Worm (Caenorhabditis elegans) whole organism, midembryonic: ENCODE measurements around the gene grl-10.

Experiments used
- T22C8.4 ChIP-seq: fragments of 200-800 bp; sonication (Bioruptor generic); IDR thresholded peaks from 2 replicates; pipeline ENCODE4 v1.3.6; 2022; ENCODE audit warnings: missing genetic modification characterization, missing compliant biosample characterization
- cog-1 ChIP-seq: sonication (generic microtip); optimal IDR thresholded peaks from 2 replicates; lab custom pipeline; 2016; ENCODE audit warnings: missing genetic modification characterization, missing compliant biosample characterization
- flt-1 ChIP-seq: fragments of 200-800 bp; sonication (Bioruptor generic); IDR thresholded peaks from 2 replicates; pipeline ENCODE4 v1.3.6; 2022; ENCODE audit warnings: missing genetic modification characterization, missing compliant biosample characterization
- klf-2 ChIP-seq: fragments of 200-800 bp; sonication (Bioruptor generic); conservative IDR thresholded peaks from 2 replicates; pipeline ENCODE4 v1.3.6; 2022; ENCODE audit warnings: missing genetic modification reagents, missing genetic modification characterization, missing compliant biosample characterization
- med-1 ChIP-seq: sonication (generic microtip); optimal IDR thresholded peaks from 2 replicates; lab custom pipeline; 2017; ENCODE audit warnings: missing genetic modification characterization, mild to moderate bottlenecking, missing compliant biosample characterization, antibody characterized with exemption, missing genetic modification reagents; ENCODE audit not compliant: insufficient read depth
- ref-1 ChIP-seq: fragments of 200-800 bp; sonication (Bioruptor generic); conservative IDR thresholded peaks from 2 replicates; pipeline ENCODE4 v1.3.6; 2022; ENCODE audit warnings: missing genetic modification reagents, missing genetic modification characterization, missing compliant biosample characterization
- tab-1 ChIP-seq: fragments of 200-800 bp; sonication (Bioruptor generic); IDR thresholded peaks from 2 replicates; pipeline ENCODE4 v1.3.6; 2022; ENCODE audit warnings: missing genetic modification characterization, missing compliant biosample characterization
- ztf-23 ChIP-seq: fragments of 200-800 bp; sonication (Bioruptor generic); IDR thresholded peaks from 2 replicates; pipeline ENCODE4 v1.3.6; 2022; ENCODE audit warnings: missing genetic modification reagents, missing genetic modification characterization, missing compliant biosample characterization
- ztf-29 ChIP-seq: fragments of 200-800 bp; sonication (Bioruptor generic); IDR thresholded peaks from 2 replicates; pipeline ENCODE4 v1.3.6; 2022; ENCODE audit warnings: missing genetic modification reagents, missing genetic modification characterization, missing compliant biosample characterization

grl-10 gene

DNA sequence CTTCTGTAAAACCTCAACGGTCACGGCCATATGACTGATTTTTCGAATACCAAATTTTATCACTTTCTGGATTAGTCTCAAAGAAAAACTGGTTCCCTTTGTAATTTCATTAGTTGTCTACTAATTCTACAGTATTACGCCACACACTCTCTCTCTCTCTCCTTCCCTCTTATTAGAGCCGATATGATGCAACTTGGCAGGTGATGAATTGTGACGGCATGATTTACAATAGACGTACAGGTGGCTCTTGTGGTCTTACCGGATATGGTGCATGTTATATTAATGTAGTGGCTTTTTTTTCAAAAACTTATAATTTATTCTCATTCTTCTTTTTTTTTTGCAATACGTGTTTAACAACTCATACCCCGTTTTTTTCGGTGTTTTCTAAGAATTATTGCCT, 32.4 kb upstream of the grl-10 start:
- TF ChIP-seq T22C8.4 (GFP tag; lab: Robert Waterston, UW) (no peak), tab-1 (no peak), flt-1 (GFP tag; lab: Robert Waterston, UW) (no peak), ref-1 (no peak)

DNA sequence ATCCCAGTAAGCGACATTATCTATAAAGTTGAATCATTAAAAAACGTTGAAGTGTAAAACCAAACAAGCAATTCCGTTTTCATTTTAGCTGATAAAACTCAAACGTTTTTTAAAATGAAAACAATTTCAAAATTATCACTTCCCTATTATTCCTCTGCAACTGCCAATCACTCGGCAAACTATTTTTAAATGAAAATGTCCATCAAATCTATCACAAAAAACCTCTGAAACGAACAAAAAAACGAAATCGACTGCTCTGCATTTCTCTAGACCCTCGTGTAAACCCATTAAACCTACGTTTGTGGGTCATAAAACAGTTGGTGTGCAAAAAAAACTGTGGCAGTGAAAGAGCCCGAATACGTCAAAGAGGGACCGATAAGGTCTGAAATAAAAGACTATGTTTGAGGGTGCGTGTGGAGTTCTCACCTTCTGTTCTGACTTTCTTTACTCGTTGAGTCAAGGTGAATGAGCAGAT, 31.8 kb upstream of the grl-10 start, which contains the start of gene fbxl-5:
fbxl-5 (plus strand) TSS at position 425 of the 475 bp plus-strand sequence.
- no peak for TF ChIP-seq klf-2 (GFP tag; lab: Robert Waterston, UW)
- TF ChIP-seq cog-1: no peak
- no peak for TF ChIP-seq med-1 (GFP tag; lab: Kevin White, UChicago)
- TF ChIP-seq tab-1: no peak
- no peak for TF ChIP-seq T22C8.4 (GFP tag; lab: Robert Waterston, UW)
- TF ChIP-seq flt-1 (GFP tag; lab: Robert Waterston, UW): no peak
- no peak for TF ChIP-seq ztf-29 (GFP tag; lab: Robert Waterston, UW)
- TF ChIP-seq ref-1: no peak
- TF ChIP-seq ztf-23 (GFP tag; lab: Robert Waterston, UW): no peak

DNA sequence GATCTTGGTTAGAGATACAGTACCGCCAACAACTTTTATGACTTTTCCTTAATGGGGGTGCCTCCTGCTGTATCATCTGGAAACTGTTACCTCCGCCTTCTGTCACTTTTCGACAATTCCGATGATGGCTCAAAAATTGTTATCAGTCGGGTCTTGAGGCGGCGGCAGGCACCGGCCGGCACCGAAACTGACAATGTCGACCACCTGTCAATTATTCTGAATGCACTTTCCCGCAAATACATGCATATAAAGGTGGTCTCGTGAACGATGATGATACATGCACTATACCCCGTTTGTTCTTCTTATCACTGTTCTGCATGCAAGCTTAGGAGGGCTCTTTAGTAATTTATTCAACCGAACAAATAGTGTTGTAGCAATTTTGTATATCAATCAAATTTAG, 30.3 kb upstream of the grl-10 start:
- TF ChIP-seq cog-1 (no peak), tab-1 (no peak), klf-2 (GFP tag; lab: Robert Waterston, UW) (no peak)

DNA sequence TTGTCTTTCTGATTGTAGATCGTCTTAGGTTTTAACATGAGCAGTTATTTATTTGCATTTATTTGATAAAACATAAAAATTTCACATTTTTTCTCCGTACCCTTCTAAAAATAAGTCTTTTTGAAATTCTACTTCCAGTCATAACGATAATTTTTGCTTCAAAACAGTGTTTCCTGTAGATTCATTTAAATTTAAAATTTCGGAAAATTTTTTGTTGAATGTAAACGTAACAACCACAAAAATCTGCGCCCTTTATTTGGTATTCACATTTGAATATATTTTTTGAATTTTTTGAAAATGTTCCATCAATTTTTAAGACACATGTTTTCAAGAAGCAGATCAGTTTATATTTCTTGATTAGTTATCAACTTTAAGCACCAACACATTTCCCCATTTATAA, 29.0 kb upstream of the grl-10 start:
- no peak for TF ChIP-seq klf-2 (GFP tag; lab: Robert Waterston, UW)
- no peak for TF ChIP-seq ztf-29 (GFP tag; lab: Robert Waterston, UW)
- TF ChIP-seq ztf-23 (GFP tag; lab: Robert Waterston, UW): no peak
- no peak for TF ChIP-seq T22C8.4 (GFP tag; lab: Robert Waterston, UW)
- TF ChIP-seq flt-1 (GFP tag; lab: Robert Waterston, UW): no peak
- TF ChIP-seq cog-1: no peak
- TF ChIP-seq tab-1: no peak
- no peak for TF ChIP-seq ref-1

DNA sequence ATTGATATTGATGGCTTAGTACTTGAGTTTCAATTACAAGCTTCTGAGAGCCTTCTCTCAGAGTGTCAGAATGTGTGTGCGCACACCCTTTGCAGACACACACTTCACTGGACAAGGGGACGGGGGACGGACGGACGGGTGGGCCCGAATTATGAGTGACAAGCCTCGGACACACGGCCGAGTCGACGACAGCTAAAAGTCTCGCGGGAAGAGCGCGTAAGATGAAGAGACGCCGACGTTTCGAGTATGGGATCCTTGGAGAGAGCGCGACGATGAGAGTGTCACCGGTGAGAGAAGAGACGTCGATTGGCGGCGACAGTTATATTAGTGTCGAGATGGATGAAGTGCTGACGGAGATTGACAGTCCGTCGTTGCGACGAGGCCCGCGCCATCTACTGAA, 28.4 kb upstream of the grl-10 start:
- TF ChIP-seq ztf-23 (GFP tag; lab: Robert Waterston, UW): no peak
- no peak for TF ChIP-seq tab-1
- TF ChIP-seq flt-1 (GFP tag; lab: Robert Waterston, UW): 0 out of 2 replicates have a peak, but pooled peaks have one; percentile 14
- TF ChIP-seq ztf-29 (GFP tag; lab: Robert Waterston, UW): peak; percentile 28; the same call in 1 of the 2 replicates
- no peak for TF ChIP-seq T22C8.4 (GFP tag; lab: Robert Waterston, UW)
- peak; percentile 51 for TF ChIP-seq cog-1
- no peak for TF ChIP-seq ref-1
- no peak for TF ChIP-seq med-1 (GFP tag; lab: Kevin White, UChicago)
- TF ChIP-seq klf-2 (GFP tag; lab: Robert Waterston, UW): no peak

DNA sequence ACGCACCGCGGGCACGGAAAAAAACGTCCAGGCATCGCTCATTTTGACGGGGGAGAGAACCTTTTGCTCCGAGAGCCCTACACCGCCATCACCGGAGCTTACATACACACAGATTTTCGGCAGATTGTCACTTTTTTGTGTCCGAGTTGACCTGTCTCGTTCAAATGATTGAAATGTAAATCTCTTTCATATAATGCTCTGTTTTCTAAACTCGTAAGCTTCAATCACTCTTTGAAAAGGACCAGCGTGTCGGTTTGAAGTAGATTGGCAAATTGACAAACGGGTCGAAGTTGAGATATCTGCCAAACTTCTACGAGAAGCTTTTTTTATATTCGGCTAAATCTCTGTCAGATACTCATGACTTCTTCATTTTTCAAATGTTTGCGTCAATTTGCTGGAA, 27.2 kb upstream of the grl-10 start:
- TF ChIP-seq flt-1 (GFP tag; lab: Robert Waterston, UW) (no peak), ref-1 (no peak), tab-1 (no peak)

ce11 chrV:7747987-7748607, 26.2 kb upstream of the grl-10 start:
- TF ChIP-seq flt-1 (GFP tag; lab: Robert Waterston, UW): peak; percentile 31; the same call in 1 of the 2 replicates
- no peak for TF ChIP-seq tab-1

ce11 chrV:7749708-7750107, 24.6 kb upstream of the grl-10 start:
- TF ChIP-seq klf-2 (GFP tag; lab: Robert Waterston, UW): no peak
- no peak for TF ChIP-seq med-1 (GFP tag; lab: Kevin White, UChicago)
- no peak for TF ChIP-seq ztf-29 (GFP tag; lab: Robert Waterston, UW)
- no peak for TF ChIP-seq T22C8.4 (GFP tag; lab: Robert Waterston, UW)
- no peak for TF ChIP-seq tab-1
- no peak for TF ChIP-seq cog-1
- no peak for TF ChIP-seq flt-1 (GFP tag; lab: Robert Waterston, UW)
- no peak for TF ChIP-seq ztf-23 (GFP tag; lab: Robert Waterston, UW)
- no peak for TF ChIP-seq ref-1

- no peak for TF ChIP-seq klf-2 (GFP tag; lab: Robert Waterston, UW)
- TF ChIP-seq T22C8.4 (GFP tag; lab: Robert Waterston, UW): no peak
These were observed 19.8 kb upstream of the grl-10 start, which contains the start of gene T05B11.4 for ce11 chrV:7754557-7754956. Gene T05B11.4, minus strand, starts transcription at chrV:7754657.

- TF ChIP-seq T22C8.4 (GFP tag; lab: Robert Waterston, UW) (no peak), med-1 (GFP tag; lab: Kevin White, UChicago) (no peak), tab-1 (no peak), ztf-29 (GFP tag; lab: Robert Waterston, UW) (no peak), flt-1 (GFP tag; lab: Robert Waterston, UW) (no peak), ztf-23 (GFP tag; lab: Robert Waterston, UW) (no peak), klf-2 (GFP tag; lab: Robert Waterston, UW) (no peak), ref-1 (no peak), cog-1 (no peak)
These were observed 18.4 kb upstream of the grl-10 start for ce11 chrV:7755991-7756390.

- TF ChIP-seq ztf-29 (GFP tag; lab: Robert Waterston, UW) (no peak), klf-2 (GFP tag; lab: Robert Waterston, UW) (no peak), med-1 (GFP tag; lab: Kevin White, UChicago) (no peak), T22C8.4 (GFP tag; lab: Robert Waterston, UW) (no peak), cog-1 (no peak), ztf-23 (GFP tag; lab: Robert Waterston, UW) (no peak), tab-1 (no peak), flt-1 (GFP tag; lab: Robert Waterston, UW) (no peak), ref-1 (no peak)
These were observed 15.1 kb upstream of the grl-10 start for ce11 chrV:7759270-7759669.
